Worm (Caenorhabditis elegans) whole organism, L1 larva: Measurements from ENCODE around the gene fbxa-31.
A peak's percentile ranks its signal among the peaks of the same experiment; 100 is the strongest.

Experiments
- C04F5.9 ChIP-seq: sonication (generic microtip); optimal IDR thresholded peaks from 2 replicates; lab custom pipeline; 2016; ENCODE audit warnings: missing genetic modification characterization, missing compliant biosample characterization
- C34B4.2 ChIP-seq: sonication (generic microtip); optimal IDR thresholded peaks from 2 replicates; lab custom pipeline; 2017; ENCODE audit warnings: mild to moderate bottlenecking, missing genetic modification characterization, missing compliant biosample characterization
- F16B12.6 ChIP-seq: fragments of 150-350 bp; optimal IDR thresholded peaks from 2 replicates; lab custom pipeline; 2014; ENCODE audit warnings: missing biosample characterization, missing genetic modification characterization
- alr-1 ChIP-seq: fragments of 200-800 bp; sonication (Bioruptor generic); optimal IDR thresholded peaks from 2 replicates; lab custom pipeline; 2018; ENCODE audit warnings: borderline replicate concordance, mild to moderate bottlenecking, missing genetic modification characterization, missing compliant biosample characterization
- aly-2 ChIP-seq: fragments of 150-350 bp; optimal IDR thresholded peaks from 2 replicates; lab custom pipeline; 2014; ENCODE audit warnings: missing biosample characterization, missing genetic modification characterization
- blmp-1 ChIP-seq: fragments of 150-350 bp; optimal IDR thresholded peaks from 2 replicates; lab custom pipeline; 2014; ENCODE audit warnings: missing biosample characterization, missing genetic modification characterization
- ceh-63 ChIP-seq: fragments of 200-800 bp; sonication (Bioruptor generic); optimal IDR thresholded peaks from 2 replicates; lab custom pipeline; 2018; ENCODE audit warnings: mild to moderate bottlenecking, missing genetic modification characterization, missing compliant biosample characterization
- ceh-82 ChIP-seq, 3 experiments: fragments of 150-350 bp in 1 of 3; sonication (generic microtip) in 2 of 3; optimal IDR thresholded peaks; 2 replicates each; lab custom pipeline; 2014 to 2017; ENCODE audit warnings: missing biosample characterization in 3 of 3, missing genetic modification characterization in 3 of 3
- ceh-88 ChIP-seq: fragments of 200-800 bp; sonication (Bioruptor generic); IDR thresholded peaks from 2 replicates; pipeline ENCODE4 v1.3.6; 2022; ENCODE audit warnings: missing genetic modification characterization, missing compliant biosample characterization
- ceh-90 ChIP-seq: sonication (generic microtip); optimal IDR thresholded peaks from 2 replicates; lab custom pipeline; 2016; ENCODE audit warnings: missing genetic modification characterization, missing compliant biosample characterization
- dpl-1 ChIP-seq, 3 experiments: fragments of 150-350 bp in 2 of 3; sonication (generic microtip) in 1 of 3; optimal IDR thresholded peaks; 2 replicates each; lab custom pipeline; 2014 to 2017; ENCODE audit warnings: missing biosample characterization in 3 of 3, missing genetic modification characterization in 3 of 3, missing genetic modification reagents in 3 of 3
- dsc-1 ChIP-seq: sonication (generic microtip); optimal IDR thresholded peaks from 2 replicates; lab custom pipeline; 2016; ENCODE audit warnings: mild to moderate bottlenecking, missing genetic modification characterization, missing compliant biosample characterization
- efl-1 ChIP-seq, 4 experiments: fragments of 150-350 bp; optimal IDR thresholded peaks in 3 of 4; peaks in 1 of 4; 1 replicate in 1 of 4; 2 replicates in 3 of 4; lab custom pipeline; 2014; ENCODE audit warnings: missing biosample characterization in 2 of 4, missing genetic modification characterization in 2 of 4, missing genetic modification reagents in 2 of 4
- efl-3 ChIP-seq: fragments of 200-800 bp; sonication (Bioruptor generic); optimal IDR thresholded peaks from 2 replicates; lab custom pipeline; 2018; ENCODE audit warnings: mild to moderate bottlenecking, missing genetic modification characterization, missing compliant biosample characterization
- egl-27 ChIP-seq, 2 experiments: fragments of 150-350 bp in 1 of 2; sonication (generic microtip); optimal IDR thresholded peaks; 3 replicates each; lab custom pipeline; 2017 to 2018; ENCODE audit warnings: missing biosample characterization in 2 of 2, missing genetic modification characterization in 2 of 2, missing genetic modification reagents in 2 of 2
- elt-2 ChIP-seq: sonication (generic microtip); optimal IDR thresholded peaks from 2 replicates; lab custom pipeline; 2016; ENCODE audit warnings: missing genetic modification characterization, mild to moderate bottlenecking, inconsistent platforms, missing compliant biosample characterization, missing genetic modification reagents
- ets-5 ChIP-seq: fragments of 200-800 bp; sonication (Bioruptor generic); IDR thresholded peaks from 2 replicates; pipeline ENCODE4 v1.3.6; 2022; ENCODE audit warnings: missing genetic modification characterization, missing compliant biosample characterization
- fkh-4 ChIP-seq: sonication (generic microtip); optimal IDR thresholded peaks from 2 replicates; lab custom pipeline; 2016; ENCODE audit warnings: missing compliant biosample characterization, missing genetic modification characterization, borderline replicate concordance
- fos-1 ChIP-seq: fragments of 150-350 bp; optimal IDR thresholded peaks from 2 replicates; lab custom pipeline; 2014; ENCODE audit warnings: missing biosample characterization, missing genetic modification characterization
- grh-1 ChIP-seq: fragments of 200-800 bp; sonication (Bioruptor generic); IDR thresholded peaks from 2 replicates; pipeline ENCODE4 v1.3.6; 2022; ENCODE audit warnings: missing genetic modification reagents, missing genetic modification characterization, missing compliant biosample characterization
- hlh-17 ChIP-seq: fragments of 200-800 bp; sonication (Bioruptor generic); optimal IDR thresholded peaks from 2 replicates; lab custom pipeline; 2018; ENCODE audit warnings: missing genetic modification characterization, mild to moderate bottlenecking, missing compliant biosample characterization, moderate library complexity, borderline replicate concordance
- irx-1 ChIP-seq: sonication (generic microtip); optimal IDR thresholded peaks from 2 replicates; lab custom pipeline; 2016; ENCODE audit warnings: missing genetic modification characterization, missing compliant biosample characterization
- lin-13 ChIP-seq: fragments of 150-350 bp; optimal IDR thresholded peaks from 2 replicates; lab custom pipeline; 2014; ENCODE audit warnings: missing biosample characterization, missing genetic modification reagents, missing genetic modification characterization
- lin-14 ChIP-seq: fragments of 200-800 bp; sonication (Bioruptor generic); optimal IDR thresholded peaks from 2 replicates; lab custom pipeline; 2018; ENCODE audit warnings: mild to moderate bottlenecking, missing genetic modification characterization, moderate library complexity, missing compliant biosample characterization
- lin-35 ChIP-seq, 2 experiments: fragments of 150-350 bp; optimal IDR thresholded peaks; 2 replicates each; lab custom pipeline; 2014; ENCODE audit warnings: missing biosample characterization in 2 of 2, missing genetic modification characterization in 2 of 2, missing genetic modification reagents in 2 of 2
- lin-39 ChIP-seq: fragments of 150-350 bp; optimal IDR thresholded peaks from 2 replicates; lab custom pipeline; 2014; ENCODE audit warnings: missing biosample characterization, missing genetic modification reagents, missing genetic modification characterization
- mab-9 ChIP-seq: fragments of 200-800 bp; sonication (Bioruptor generic); IDR thresholded peaks from 2 replicates; pipeline ENCODE4 v1.3.6; 2022; ENCODE audit warnings: missing genetic modification reagents, missing genetic modification characterization, missing compliant biosample characterization
- mdl-1 ChIP-seq, 2 experiments: fragments of 150-350 bp; optimal IDR thresholded peaks; 2 replicates each; lab custom pipeline; 2014 to 2017; ENCODE audit warnings: missing biosample characterization in 2 of 2, missing genetic modification characterization in 2 of 2, inconsistent platforms in 1 of 2
- mep-1 ChIP-seq: fragments of 150-350 bp; optimal IDR thresholded peaks from 2 replicates; lab custom pipeline; 2014; ENCODE audit warnings: missing biosample characterization, missing genetic modification characterization
- nhr-11 ChIP-seq: fragments of 150-350 bp; optimal IDR thresholded peaks from 2 replicates; lab custom pipeline; 2014; ENCODE audit warnings: missing biosample characterization, missing genetic modification characterization
- nhr-12 ChIP-seq: sonication (generic microtip); optimal IDR thresholded peaks from 2 replicates; lab custom pipeline; 2017; ENCODE audit warnings: missing biosample characterization, missing genetic modification characterization
- nhr-19 ChIP-seq: fragments of 200-800 bp; sonication (Bioruptor generic); conservative IDR thresholded peaks from 2 replicates; pipeline ENCODE4 v1.3.6; 2022; ENCODE audit warnings: missing genetic modification characterization, missing compliant biosample characterization
- nhr-20 ChIP-seq: sonication (generic microtip); optimal IDR thresholded peaks from 2 replicates; lab custom pipeline; 2016; ENCODE audit warnings: mild to moderate bottlenecking, missing genetic modification characterization, missing compliant biosample characterization
- nhr-237 ChIP-seq: fragments of 150-350 bp; optimal IDR thresholded peaks from 2 replicates; lab custom pipeline; 2014; ENCODE audit warnings: missing biosample characterization, missing genetic modification characterization
- nhr-76 ChIP-seq: sonication (generic microtip); optimal IDR thresholded peaks from 2 replicates; lab custom pipeline; 2017; ENCODE audit warnings: missing biosample characterization, missing genetic modification characterization
- nhr-90 ChIP-seq: sonication (generic microtip); optimal IDR thresholded peaks from 2 replicates; lab custom pipeline; 2016; ENCODE audit warnings: mild to moderate bottlenecking, missing genetic modification characterization, missing compliant biosample characterization; ENCODE audit not compliant: poor library complexity
- pag-3 ChIP-seq: sonication (generic microtip); optimal IDR thresholded peaks from 2 replicates; lab custom pipeline; 2017; ENCODE audit warnings: missing genetic modification characterization, mild to moderate bottlenecking, missing compliant biosample characterization, antibody characterized with exemption, borderline replicate concordance; ENCODE audit not compliant: insufficient read depth
- pqm-1 ChIP-seq: sonication (generic microtip); optimal IDR thresholded peaks from 3 replicates; lab custom pipeline; 2017; ENCODE audit warnings: missing biosample characterization, missing genetic modification characterization
- skn-1 ChIP-seq: fragments of 150-350 bp; optimal IDR thresholded peaks from 2 replicates; lab custom pipeline; 2014; ENCODE audit warnings: missing biosample characterization, missing genetic modification characterization
- snpc-4 ChIP-seq: fragments of 150-350 bp; optimal IDR thresholded peaks from 2 replicates; lab custom pipeline; 2014; ENCODE audit warnings: missing biosample characterization, missing genetic modification characterization
- snu-23 ChIP-seq: sonication (generic microtip); optimal IDR thresholded peaks from 2 replicates; lab custom pipeline; 2016; ENCODE audit warnings: missing genetic modification characterization, missing compliant biosample characterization
- sox-4 ChIP-seq: sonication (generic microtip); optimal IDR thresholded peaks from 2 replicates; lab custom pipeline; 2016; ENCODE audit warnings: missing genetic modification characterization, missing compliant biosample characterization
- sup-37 ChIP-seq: fragments of 200-800 bp; sonication (Bioruptor generic); optimal IDR thresholded peaks from 2 replicates; lab custom pipeline; 2018; ENCODE audit warnings: mild to moderate bottlenecking, missing genetic modification characterization, missing compliant biosample characterization
- swsn-7 ChIP-seq: sonication (generic microtip); optimal IDR thresholded peaks from 2 replicates; lab custom pipeline; 2016; ENCODE audit warnings: missing genetic modification characterization, missing compliant biosample characterization
- tbx-2 ChIP-seq: sonication (generic microtip); optimal IDR thresholded peaks from 2 replicates; lab custom pipeline; 2016; ENCODE audit warnings: missing genetic modification characterization, missing compliant biosample characterization
- tlp-1 ChIP-seq: fragments of 150-350 bp; optimal IDR thresholded peaks from 2 replicates; lab custom pipeline; 2014; ENCODE audit warnings: missing biosample characterization, missing genetic modification characterization
- unc-30 ChIP-seq: sonication (generic microtip); optimal IDR thresholded peaks from 2 replicates; lab custom pipeline; 2017; ENCODE audit warnings: missing biosample characterization, missing genetic modification characterization
- vab-15 ChIP-seq: sonication (generic microtip); optimal IDR thresholded peaks from 2 replicates; lab custom pipeline; 2017; ENCODE audit warnings: missing genotype, mild to moderate bottlenecking, missing genetic modification characterization, missing compliant biosample characterization
- ztf-11 ChIP-seq, 2 experiments: sonication (generic microtip); optimal IDR thresholded peaks; 2 replicates each; lab custom pipeline; 2016 to 2017; ENCODE audit warnings: missing genetic modification characterization in 2 of 2, missing biosample characterization in 1 of 2, missing compliant biosample characterization in 1 of 2

Gene fbxa-31

ce11 chrIII:1288473-1289056 lies 17.3 kb upstream of the fbxa-31 start, which contains the start of gene fbxa-50:
Gene fbxa-50, minus strand, starts transcription at chrIII:1288523.
- TF ChIP-seq nhr-11 (tag; lab: Kevin White, UChicago) (no peak), skn-1 (tag; lab: Kevin White, UChicago) (peak; percentile 21)

- TF ChIP-seq efl-3 (GFP tag; lab: Kevin White, UChicago) (no peak), egl-27 (tag; optimal IDR thresholded peaks at IDR 0.05; lab: Kevin White, UChicago) (no peak), mdl-1 (tag; optimal IDR thresholded peaks at IDR 0.05; lab: Kevin White, UChicago) (no peak), snu-23 (GFP tag; lab: Kevin White, UChicago) (no peak), dsc-1 (tag; lab: Kevin White, UChicago) (no peak), mep-1 (no peak), dpl-1 (GFP tag; optimal IDR thresholded peaks at IDR 0.05; lab: Kevin White, UChicago) (no peak), pag-3 (tag; lab: Kevin White, UChicago) (no peak), lin-14 (GFP tag; lab: Kevin White, UChicago) (peak; percentile 61), C04F5.9 (tag; lab: Kevin White, UChicago) (no peak), blmp-1 (tag; lab: Kevin White, UChicago) (no peak), nhr-11 (tag; lab: Kevin White, UChicago) (no peak), nhr-76 (tag; lab: Kevin White, UChicago) (no peak), unc-30 (tag; lab: Kevin White, UChicago) (no peak), aly-2 (tag; lab: Kevin White, UChicago) (no peak), lin-39 (tag; lab: Kevin White, UChicago) (no peak), irx-1 (tag; lab: Kevin White, UChicago) (no peak), nhr-20 (tag; lab: Kevin White, UChicago) (no peak), hlh-17 (GFP tag; lab: Kevin White, UChicago) (no peak), ceh-90 (tag; lab: Kevin White, UChicago) (no peak), nhr-19 (GFP tag; lab: Robert Waterston, UW) (no peak), elt-2 (tag; lab: Kevin White, UChicago) (peak; percentile 2), nhr-90 (tag; lab: Kevin White, UChicago) (no peak), ceh-88 (no peak), efl-1 (optimal IDR thresholded peaks at IDR 0.05; lab: Kevin White, UChicago) (peak; percentile 22 to 36), efl-1 (GFP tag; optimal IDR thresholded peaks at IDR 0.05 in 1 of 2; lab: Kevin White, UChicago) (peak; percentile 18 to 80), ceh-63 (GFP tag; lab: Kevin White, UChicago) (no peak), snpc-4 (tag; lab: Kevin White, UChicago) (no peak), tlp-1 (tag; lab: Kevin White, UChicago) (no peak), grh-1 (GFP tag; lab: Robert Waterston, UW) (no peak), ets-5 (GFP tag; lab: Robert Waterston, UW) (no peak), swsn-7 (peak; percentile 25), nhr-12 (tag; lab: Kevin White, UChicago) (no peak), C34B4.2 (tag; lab: Kevin White, UChicago) (no peak), sox-4 (tag; lab: Kevin White, UChicago) (no peak), nhr-237 (tag; lab: Kevin White, UChicago) (peak; percentile 67), ceh-82 (tag; optimal IDR thresholded peaks at IDR 0.05; lab: Kevin White, UChicago) (peak in 2 of 3 experiments; percentile 32 to 34), vab-15 (no peak), mab-9 (GFP tag; lab: Robert Waterston, UW) (no peak), tbx-2 (tag; lab: Kevin White, UChicago) (no peak), fkh-4 (no peak), lin-35 (GFP tag; optimal IDR thresholded peaks at IDR 0.05; lab: Kevin White, UChicago) (peak in 1 of 2 experiments; percentile 25), fos-1 (tag; lab: Kevin White, UChicago) (no peak), lin-13 (GFP tag; lab: Kevin White, UChicago) (no peak), ztf-11 (tag; optimal IDR thresholded peaks at IDR 0.05; lab: Kevin White, UChicago) (no peak), sup-37 (GFP tag; lab: Kevin White, UChicago) (no peak), pqm-1 (tag; lab: Kevin White, UChicago) (no peak), alr-1 (no peak), F16B12.6 (no peak)
Measured at ce11 chrIII:1284584-1285046, 13.4 kb upstream of the fbxa-31 start, which contains the start of gene fbxa-37. Gene fbxa-37, plus strand, starts transcription at chrIII:1284996.
